Fruit fly (Drosophila melanogaster) whole organism, adult: Measurements from ENCODE around the gene CG42535.

Source experiments
- CG7045 ChIP-seq: fragments of 200-800 bp; sonication (Bioruptor generic); optimal IDR thresholded peaks from 2 replicates; lab custom pipeline; 2017; ENCODE audit warnings: missing biosample characterization, mild to moderate bottlenecking, missing genetic modification characterization
- Clk ChIP-seq: fragments of 200-800 bp; sonication (Bioruptor generic); optimal IDR thresholded peaks from 2 replicates; lab custom pipeline; 2017; ENCODE audit warnings: missing biosample characterization, missing genetic modification characterization
- Mnt ChIP-seq: fragments of 200-800 bp; sonication (Bioruptor generic); optimal IDR thresholded peaks from 2 replicates; lab custom pipeline; 2016; ENCODE audit warnings: missing biosample characterization, mild to moderate bottlenecking, missing genetic modification characterization
- toe ChIP-seq: fragments of 200-800 bp; sonication (Bioruptor generic); optimal IDR thresholded peaks from 2 replicates; lab custom pipeline; 2016; ENCODE audit warnings: missing biosample characterization, missing genetic modification characterization

dm6 chr3L:10667341-10667740 lies 36.6 kb upstream of the CG42535 start:
- TF ChIP-seq toe (GFP tag; lab: Kevin White, UChicago) (no peak), Clk (GFP tag; lab: Kevin White, UChicago) (no peak), Mnt (GFP tag; lab: Kevin White, UChicago) (no peak), CG7045 (GFP tag; lab: Kevin White, UChicago) (no peak)
